Worm (Caenorhabditis elegans) whole organism, young adult: ENCODE measurements around the gene cfp-1.

Source experiments
- F57A8.1 ChIP-seq: fragments of 200-800 bp; sonication (Bioruptor generic); optimal IDR thresholded peaks from 2 replicates; lab custom pipeline; 2018; ENCODE audit warnings: mild to moderate bottlenecking, missing genetic modification characterization, moderate library complexity, missing compliant biosample characterization
- lag-1 ChIP-seq: fragments of 200-800 bp; sonication (Bioruptor generic); IDR thresholded peaks from 2 replicates; pipeline ENCODE4 v1.3.6; 2022; ENCODE audit warnings: missing genetic modification reagents, missing genetic modification characterization, missing compliant biosample characterization
- nhr-27 ChIP-seq: fragments of 200-800 bp; sonication (Bioruptor generic); optimal IDR thresholded peaks from 2 replicates; lab custom pipeline; 2018; ENCODE audit warnings: mild to moderate bottlenecking, missing genetic modification characterization, moderate library complexity, missing compliant biosample characterization

- no peak for TF ChIP-seq F57A8.1 (GFP tag; lab: Kevin White, UChicago)
- TF ChIP-seq nhr-27 = no peak
- no peak for TF ChIP-seq lag-1
Measured at ce11 chrIV:14107647-14108046, 30.4 kb downstream of the cfp-1 start.
